Worm (Caenorhabditis elegans) whole organism, L2 larva: ENCODE results near the gene golg-4.

Experiments used
- ZK546.5 ChIP-seq: sonication (generic microtip); optimal IDR thresholded peaks from 2 replicates; lab custom pipeline; 2017; ENCODE audit warnings: missing biosample characterization, missing genetic modification characterization
- ama-1 ChIP-seq: fragments of 150-350 bp; optimal IDR thresholded peaks from 2 replicates; lab custom pipeline; 2018; ENCODE audit warnings: inconsistent platforms
- lin-39 ChIP-seq: fragments of 150-350 bp; optimal IDR thresholded peaks from 2 replicates; lab custom pipeline; 2014; ENCODE audit warnings: missing biosample characterization, missing genetic modification reagents, missing genetic modification characterization
- nhr-23 ChIP-seq: fragments of 150-350 bp; optimal IDR thresholded peaks from 2 replicates; lab custom pipeline; 2014; ENCODE audit warnings: missing biosample characterization, missing genetic modification reagents, missing genetic modification characterization
- nhr-237 ChIP-seq: fragments of 150-350 bp; optimal IDR thresholded peaks from 2 replicates; lab custom pipeline; 2014; ENCODE audit warnings: missing biosample characterization, missing genetic modification characterization
- peb-1 ChIP-seq: fragments of 150-350 bp; optimal IDR thresholded peaks from 2 replicates; lab custom pipeline; 2014; ENCODE audit warnings: missing biosample characterization, missing genetic modification characterization

DNA sequence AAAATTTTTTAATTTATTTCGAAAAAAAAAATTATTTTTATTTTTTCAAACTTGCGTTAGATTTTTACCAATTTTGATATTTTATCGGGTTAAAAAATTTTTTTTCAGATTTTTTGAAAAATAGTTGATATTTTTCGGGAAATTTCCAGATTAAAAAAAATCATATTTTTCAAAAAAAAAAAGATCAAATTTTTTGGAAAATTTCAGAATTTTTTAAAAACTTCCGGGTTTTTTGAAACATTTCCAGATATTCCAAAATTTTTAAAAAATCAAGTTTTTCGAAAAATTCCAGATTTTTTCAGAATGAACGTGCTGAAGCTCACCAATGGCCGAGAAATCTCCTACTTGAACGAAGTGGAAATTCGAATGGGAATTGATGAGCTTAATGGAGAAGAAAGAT, 20.1 kb downstream of the golg-4 start, which contains the start of gene metl-18:
- TF ChIP-seq nhr-237 (tag; lab: Kevin White, UChicago): no peak
- no peak for TF ChIP-seq nhr-23 (tag; lab: Kevin White, UChicago)
- TF ChIP-seq ZK546.5 (tag; lab: Kevin White, UChicago): no peak
- no peak for TF ChIP-seq peb-1 (tag; lab: Kevin White, UChicago)
- no peak for TF ChIP-seq ama-1 (lab: Kevin White, UChicago)
- no peak for TF ChIP-seq lin-39 (tag; lab: Kevin White, UChicago)
